Worm (Caenorhabditis elegans) whole organism, L4 larva: ENCODE results near the gene chil-25.

ENCODE experiments used
- R02D3.7 ChIP-seq: fragments of 150-350 bp; sonication (generic microtip); optimal IDR thresholded peaks from 3 replicates; lab custom pipeline; 2014; ENCODE audit warnings: missing biosample characterization, missing genetic modification characterization
- lin-39 ChIP-seq: fragments of 150-350 bp; optimal IDR thresholded peaks from 2 replicates; lab custom pipeline; 2014; ENCODE audit warnings: missing biosample characterization, missing genetic modification reagents, missing genetic modification characterization
- nhr-77 ChIP-seq: fragments of 150-350 bp; optimal IDR thresholded peaks from 2 replicates; lab custom pipeline; 2014; ENCODE audit warnings: missing biosample characterization, missing genetic modification characterization
- ztf-11 ChIP-seq: fragments of 150-350 bp; optimal IDR thresholded peaks from 2 replicates; lab custom pipeline; 2014; ENCODE audit warnings: missing biosample characterization, missing genetic modification characterization

- TF ChIP-seq ztf-11 (no peak), nhr-77 (tag; lab: Kevin White, UChicago) (peak; percentile 68), R02D3.7 (tag; lab: Kevin White, UChicago) (no peak), lin-39 (no peak)
These were observed 27.7 kb upstream of the chil-25 start for ce11 chrII:9501955-9502354.
